Fruit fly (Drosophila melanogaster) whole organism, embryonic: Measurements from ENCODE around the gene Hez.

ENCODE experiments used
- Abd-B ChIP-seq: fragments of 200-800 bp; sonication (Bioruptor generic); optimal IDR thresholded peaks from 2 replicates; lab custom pipeline; 2018; ENCODE audit warnings: missing biosample characterization, mild to moderate bottlenecking, missing genetic modification characterization, moderate library complexity
- Blimp-1 ChIP-seq: fragments of 200-800 bp; sonication (Bioruptor generic); optimal IDR thresholded peaks from 3 replicates; lab custom pipeline; 2018; ENCODE audit warnings: missing biosample characterization, missing genetic modification characterization, mild to moderate bottlenecking, moderate library complexity, missing genetic modification reagents
- C15 ChIP-seq: fragments of 200-800 bp; sonication (Bioruptor generic); IDR thresholded peaks from 3 replicates; pipeline ENCODE4 v1.3.6; 2022; ENCODE audit warnings: missing biosample characterization, missing genetic modification characterization
- CG10209 ChIP-seq: fragments of 200-800 bp; sonication (Bioruptor generic); optimal IDR thresholded peaks from 3 replicates; lab custom pipeline; 2017; ENCODE audit warnings: missing biosample characterization, mild to moderate bottlenecking, missing genetic modification characterization, missing genetic modification reagents
- CG10462 ChIP-seq: fragments of 200-800 bp; sonication (Bioruptor generic); optimal IDR thresholded peaks from 2 replicates; lab custom pipeline; 2016; ENCODE audit warnings: missing biosample characterization, missing genetic modification characterization
- CG11723 ChIP-seq: fragments of 200-800 bp; sonication (Bioruptor generic); optimal IDR thresholded peaks from 2 replicates; lab custom pipeline; 2017; ENCODE audit warnings: missing biosample characterization, mild to moderate bottlenecking, missing genetic modification characterization
- CG12155 ChIP-seq: fragments of 200-800 bp; sonication (Bioruptor generic); optimal IDR thresholded peaks from 3 replicates; lab custom pipeline; 2016; ENCODE audit warnings: missing biosample characterization, missing genetic modification characterization
- CG12769 ChIP-seq: fragments of 200-800 bp; sonication (Bioruptor generic); optimal IDR thresholded peaks from 2 replicates; lab custom pipeline; 2019; ENCODE audit warnings: missing biosample characterization, mild to moderate bottlenecking, missing genetic modification characterization, moderate library complexity
- CG13894 ChIP-seq: fragments of 200-800 bp; sonication (Bioruptor generic); optimal IDR thresholded peaks from 3 replicates; lab custom pipeline; 2018; ENCODE audit warnings: missing biosample characterization, mild to moderate bottlenecking, missing genetic modification characterization, moderate library complexity
- CG14965 ChIP-seq: fragments of 200-800 bp; sonication (Bioruptor generic); optimal IDR thresholded peaks from 2 replicates; lab custom pipeline; 2016; ENCODE audit warnings: missing biosample characterization, missing genetic modification characterization, borderline replicate concordance
- CG15011 ChIP-seq: fragments of 200-800 bp; sonication (Bioruptor generic); optimal IDR thresholded peaks from 3 replicates; lab custom pipeline; 2018; ENCODE audit warnings: missing biosample characterization, mild to moderate bottlenecking, missing genetic modification characterization
- CG15269 ChIP-seq: fragments of 200-800 bp; sonication (Bioruptor generic); optimal IDR thresholded peaks from 2 replicates; lab custom pipeline; 2018; ENCODE audit warnings: missing biosample characterization, mild to moderate bottlenecking, missing genetic modification characterization, moderate library complexity
- CG17385 ChIP-seq: fragments of 200-800 bp; sonication (Bioruptor generic); optimal IDR thresholded peaks from 3 replicates; lab custom pipeline; 2018; ENCODE audit warnings: missing biosample characterization, mild to moderate bottlenecking, missing genetic modification characterization
- CG17912 ChIP-seq: fragments of 200-800 bp; sonication (Bioruptor generic); optimal IDR thresholded peaks from 2 replicates; lab custom pipeline; 2018; ENCODE audit warnings: missing biosample characterization, mild to moderate bottlenecking, missing genetic modification characterization
- CG1832 ChIP-seq: fragments of 200-800 bp; sonication (Bioruptor generic); optimal IDR thresholded peaks from 2 replicates; lab custom pipeline; 2017; ENCODE audit warnings: missing biosample characterization, mild to moderate bottlenecking, missing genetic modification characterization, inconsistent platforms
- CG18764 ChIP-seq: fragments of 200-800 bp; sonication (Bioruptor generic); optimal IDR thresholded peaks from 3 replicates; lab custom pipeline; 2016; ENCODE audit warnings: missing biosample characterization, missing genetic modification characterization
- CG2120 ChIP-seq: fragments of 200-800 bp; sonication (Bioruptor generic); optimal IDR thresholded peaks from 3 replicates; lab custom pipeline; 2016; ENCODE audit warnings: missing biosample characterization, missing genetic modification characterization
- CG3726 ChIP-seq: fragments of 200-800 bp; sonication (Bioruptor generic); IDR thresholded peaks from 3 replicates; pipeline ENCODE4, ENCODE4 v1.3.6; 2022; ENCODE audit warnings: missing biosample characterization, missing genetic modification characterization
- CG4854 ChIP-seq: fragments of 200-800 bp; sonication (Bioruptor generic); optimal IDR thresholded peaks from 2 replicates; lab custom pipeline; 2016; ENCODE audit warnings: missing biosample characterization, missing genetic modification characterization, inconsistent platforms
- CG6254 ChIP-seq: fragments of 200-800 bp; sonication (Bioruptor generic); optimal IDR thresholded peaks from 3 replicates; lab custom pipeline; 2017; ENCODE audit warnings: mild to moderate bottlenecking, missing biosample characterization, missing genetic modification reagents, missing genetic modification characterization
- CG7987 ChIP-seq: fragments of 200-800 bp; sonication (Bioruptor generic); optimal IDR thresholded peaks from 2 replicates; lab custom pipeline; 2018; ENCODE audit warnings: missing biosample characterization, mild to moderate bottlenecking, missing genetic modification characterization, moderate library complexity
- CG9932 ChIP-seq: fragments of 200-800 bp; sonication (Bioruptor generic); IDR thresholded peaks from 2 replicates; pipeline ENCODE4 v1.3.6; 2022; ENCODE audit warnings: missing biosample characterization, missing genetic modification characterization
- CoRest ChIP-seq: fragments of 200-800 bp; sonication (Bioruptor generic); optimal IDR thresholded peaks from 3 replicates; lab custom pipeline; 2018; ENCODE audit warnings: missing biosample characterization, mild to moderate bottlenecking, missing genetic modification characterization, moderate library complexity
- Dip3 ChIP-seq: fragments of 200-800 bp; sonication (Bioruptor generic); optimal IDR thresholded peaks from 3 replicates; lab custom pipeline; 2016; ENCODE audit warnings: missing biosample characterization, missing genetic modification characterization
- HLH4C ChIP-seq: fragments of 200-800 bp; sonication (Bioruptor generic); IDR thresholded peaks from 3 replicates; pipeline ENCODE4 v1.3.6; 2022; ENCODE audit warnings: missing biosample characterization, missing genetic modification characterization; ENCODE audit not compliant: partially characterized antibody
- HmgZ ChIP-seq: fragments of 200-800 bp; sonication (Bioruptor generic); optimal IDR thresholded peaks from 2 replicates; lab custom pipeline; 2018; ENCODE audit warnings: missing biosample characterization, mild to moderate bottlenecking, missing genetic modification characterization
- Hmr ChIP-seq: fragments of 200-800 bp; sonication (Bioruptor generic); optimal IDR thresholded peaks from 3 replicates; lab custom pipeline; 2017; ENCODE audit warnings: mild to moderate bottlenecking, missing biosample characterization, missing genetic modification reagents, missing genetic modification characterization
- Poxn ChIP-seq: fragments of 200-800 bp; sonication (Bioruptor generic); IDR thresholded peaks from 2 replicates; pipeline ENCODE4 v1.3.6; 2022; ENCODE audit warnings: missing biosample characterization, missing genetic modification characterization
- Ravus ChIP-seq: fragments of 200-800 bp; sonication (Bioruptor generic); IDR thresholded peaks from 2 replicates; pipeline ENCODE4 v1.3.6; 2022; ENCODE audit warnings: missing biosample characterization, missing genetic modification characterization
- Sox102F ChIP-seq: fragments of 200-800 bp; sonication (Bioruptor generic); optimal IDR thresholded peaks from 2 replicates; lab custom pipeline; 2018; ENCODE audit warnings: missing biosample characterization, mild to moderate bottlenecking, missing genetic modification characterization, moderate library complexity
- Taf1 ChIP-seq: fragments of 200-800 bp; sonication (Bioruptor generic); IDR thresholded peaks from 2 replicates; pipeline ENCODE4 v1.3.6; 2022; ENCODE audit warnings: missing biosample characterization, missing genetic modification characterization
- Tbp ChIP-seq: fragments of >200 bp; optimal IDR thresholded peaks from 2 replicates; lab custom pipeline; 2018; ENCODE audit warnings: missing biosample characterization, missing genetic modification characterization
- Usf ChIP-seq: fragments of 200-800 bp; sonication (Bioruptor generic); optimal IDR thresholded peaks from 2 replicates; lab custom pipeline; 2017; ENCODE audit warnings: missing genotype, missing biosample characterization, missing genetic modification characterization
- aop ChIP-seq: fragments of 200-800 bp; sonication (Bioruptor generic); IDR thresholded peaks from 2 replicates; pipeline ENCODE4 v1.3.6; 2022; ENCODE audit warnings: missing biosample characterization, missing genetic modification characterization
- ara ChIP-seq: fragments of 200-800 bp; sonication (Bioruptor generic); IDR thresholded peaks from 2 replicates; pipeline ENCODE4 v1.3.6; 2022; ENCODE audit warnings: missing biosample characterization, missing genetic modification characterization
- ash1 ChIP-seq: fragments of 200-800 bp; sonication (Bioruptor generic); optimal IDR thresholded peaks from 2 replicates; lab custom pipeline; 2018; ENCODE audit warnings: missing biosample characterization, mild to moderate bottlenecking, missing genetic modification characterization
- chif ChIP-seq, 2 experiments: fragments of 200-800 bp; sonication (Bioruptor generic); optimal IDR thresholded peaks; 3 replicates each; lab custom pipeline; 2016; ENCODE audit warnings: missing biosample characterization in 2 of 2, missing genetic modification characterization in 2 of 2
- da ChIP-seq: fragments of 200-800 bp; sonication (Bioruptor generic); optimal IDR thresholded peaks from 2 replicates; lab custom pipeline; 2016; ENCODE audit warnings: missing biosample characterization, missing genetic modification characterization
- fd96Cb ChIP-seq: fragments of 200-800 bp; sonication (Bioruptor generic); optimal IDR thresholded peaks from 2 replicates; lab custom pipeline; 2018; ENCODE audit warnings: missing biosample characterization, mild to moderate bottlenecking, missing genetic modification characterization, moderate library complexity
- fu2 ChIP-seq: fragments of 200-800 bp; sonication (Bioruptor generic); optimal IDR thresholded peaks from 2 replicates; lab custom pipeline; 2016; ENCODE audit warnings: missing biosample characterization, missing genetic modification characterization
- gsb-n ChIP-seq: fragments of 200-800 bp; sonication (Bioruptor generic); optimal IDR thresholded peaks from 3 replicates; lab custom pipeline; 2018; ENCODE audit warnings: missing biosample characterization, mild to moderate bottlenecking, missing genetic modification characterization
- ken ChIP-seq: fragments of 200-800 bp; sonication (Bioruptor generic); IDR thresholded peaks from 3 replicates; pipeline ENCODE4 v1.3.6; 2022; ENCODE audit warnings: missing biosample characterization, missing genetic modification characterization
- pum ChIP-seq: fragments of 200-800 bp; sonication (Bioruptor generic); optimal IDR thresholded peaks from 2 replicates; lab custom pipeline; 2016; ENCODE audit warnings: missing biosample characterization, missing genetic modification characterization
- ranshi ChIP-seq: fragments of 200-800 bp; sonication (Bioruptor generic); IDR thresholded peaks from 2 replicates; pipeline ENCODE4 v1.3.6; 2022; ENCODE audit warnings: missing biosample characterization, missing genetic modification characterization
- repo ChIP-seq: fragments of 200-800 bp; sonication (Bioruptor generic); optimal IDR thresholded peaks from 2 replicates; lab custom pipeline; 2016; ENCODE audit warnings: missing biosample characterization, missing genetic modification characterization
- slp2 ChIP-seq: fragments of 200-800 bp; sonication (Bioruptor generic); optimal IDR thresholded peaks from 2 replicates; lab custom pipeline; 2016; ENCODE audit warnings: missing biosample characterization, missing genetic modification characterization
- sr ChIP-seq: fragments of 200-800 bp; sonication (Bioruptor generic); IDR thresholded peaks from 3 replicates; pipeline ENCODE4 v1.3.6; 2022; ENCODE audit warnings: missing biosample characterization, missing genetic modification characterization
- stc ChIP-seq: fragments of 200-800 bp; sonication (Bioruptor generic); IDR thresholded peaks from 2 replicates; pipeline ENCODE4 v1.3.6; 2022; ENCODE audit warnings: missing biosample characterization, missing genetic modification characterization
- unc-4 ChIP-seq: fragments of 200-800 bp; sonication (Bioruptor generic); IDR thresholded peaks from 2 replicates; pipeline ENCODE4 v1.3.6; 2022; ENCODE audit warnings: missing biosample characterization, missing genetic modification characterization; ENCODE audit not compliant: partially characterized antibody
- zf30C ChIP-seq: fragments of 200-800 bp; sonication (Bioruptor generic); optimal IDR thresholded peaks from 3 replicates; lab custom pipeline; 2018; ENCODE audit warnings: missing biosample characterization, mild to moderate bottlenecking, missing genetic modification characterization

Hez gene

DNA sequence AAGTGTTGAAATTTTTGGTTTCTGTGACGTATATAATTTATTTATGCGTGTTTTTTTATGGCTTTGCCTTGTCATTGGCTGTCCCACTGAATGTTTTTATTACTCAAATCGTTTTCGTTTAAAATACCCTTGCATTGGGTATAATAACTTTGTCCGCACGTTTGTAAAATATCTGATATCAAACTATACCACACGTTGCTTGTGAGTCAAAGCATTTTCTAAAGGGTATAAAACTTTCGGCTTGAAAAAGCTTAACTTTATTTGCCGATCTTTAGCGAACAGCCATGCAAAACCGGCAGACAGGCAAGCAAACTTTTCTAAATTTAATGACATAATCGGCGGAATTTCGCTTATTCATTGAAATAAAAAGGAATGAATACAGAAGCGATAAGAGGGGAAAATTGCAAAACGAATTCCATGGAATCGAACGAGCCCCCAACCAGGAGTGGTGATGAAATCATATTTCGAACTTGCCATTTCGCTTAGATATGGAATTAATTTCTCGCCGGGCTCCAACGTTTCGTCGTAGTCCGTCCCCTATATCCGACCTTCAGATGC, 47.0 kb downstream of the Hez start (continued):
- TF ChIP-seq sr (0 out of 3 replicates have a peak, but pooled peaks have one; percentile 36), pum (GFP tag; lab: Kevin White, UChicago) (peak; percentile 17), Poxn (GFP tag; lab: Robert Waterston, UW) (no peak), gsb-n (tag; lab: Kevin White, UChicago) (no peak), HmgZ (peak; percentile 37), Dip3 (GFP tag; lab: Kevin White, UChicago) (peak; percentile 46), Usf (GFP tag; lab: Kevin White, UChicago) (no peak), repo (GFP tag; lab: Kevin White, UChicago) (no peak), ash1 (no peak), CG6254 (GFP tag; lab: Kevin White, UChicago) (no peak), CG17385 (peak; percentile 56), stc (GFP tag; lab: Robert Waterston, UW) (peak; percentile 42), C15 (GFP tag; lab: Robert Waterston, UW) (no peak), CG15011 (GFP tag; lab: Kevin White, UChicago) (peak; percentile 13), unc-4 (GFP tag; lab: Robert Waterston, UW) (no peak), CG3726 (GFP tag; lab: Robert Waterston, UW) (no peak), CG9932 (GFP tag; lab: Robert Waterston, UW) (peak; percentile 80), Abd-B (GFP tag; lab: Kevin White, UChicago) (peak; percentile 65), Sox102F (GFP tag; lab: Kevin White, UChicago) (peak; percentile 45), CG12769 (tag; lab: Kevin White, UChicago) (peak; percentile 79), Hmr (GFP tag; lab: Kevin White, UChicago) (peak; percentile 30), ara (GFP tag; lab: Robert Waterston, UW) (no peak), chif (GFP tag; optimal IDR thresholded peaks at IDR 0.05; lab: Kevin White, UChicago) (peak in 1 of 2 experiments; percentile 48), CG13894 (tag; lab: Kevin White, UChicago) (peak; percentile 16), Blimp-1 (peak; percentile 34), ken (GFP tag; lab: Robert Waterston, UW) (no peak), Tbp (GFP tag; lab: Kevin White, UChicago) (no peak), HLH4C (GFP tag; lab: Robert Waterston, UW) (no peak), CoRest (tag; lab: Kevin White, UChicago) (peak; percentile 57), zf30C (no peak), CG17912 (GFP tag; lab: Kevin White, UChicago) (no peak), ranshi (GFP tag; lab: Robert Waterston, UW) (no peak; the same call in 1 of the 2 replicates), CG4854 (peak; percentile 0), CG10462 (GFP tag; lab: Kevin White, UChicago) (no peak), CG1832 (GFP tag; lab: Kevin White, UChicago) (no peak), Taf1 (GFP tag; lab: Robert Waterston, UW) (no peak), da (GFP tag; lab: Kevin White, UChicago) (no peak), CG11723 (GFP tag; lab: Kevin White, UChicago) (no peak), CG14965 (GFP tag; lab: Kevin White, UChicago) (no peak), fd96Cb (peak; percentile 3), CG15269 (peak; percentile 74), CG10209 (GFP tag; lab: Kevin White, UChicago) (peak; percentile 46), Ravus (GFP tag; lab: Robert Waterston, UW) (peak; percentile 18), CG7987 (peak; percentile 19), CG2120 (GFP tag; lab: Kevin White, UChicago) (peak; percentile 80), CG12155 (GFP tag; lab: Kevin White, UChicago) (peak; percentile 50), slp2 (peak; percentile 3), CG18764 (GFP tag; lab: Kevin White, UChicago) (peak; percentile 32), fu2 (GFP tag; lab: Kevin White, UChicago) (peak; percentile 28), aop (GFP tag; lab: Robert Waterston, UW) (no peak)
